Fruit fly (Drosophila melanogaster): ENCODE results near the gene CG32212.
A peak's percentile ranks its signal among the peaks of the same experiment; 100 is the strongest.
"Not testable (repeated sequence)": the region's sequence is repeated elsewhere in the genome, so short reads cannot be mapped to it uniquely, and the experiment has no call there.

Gene CG32212

DNA sequence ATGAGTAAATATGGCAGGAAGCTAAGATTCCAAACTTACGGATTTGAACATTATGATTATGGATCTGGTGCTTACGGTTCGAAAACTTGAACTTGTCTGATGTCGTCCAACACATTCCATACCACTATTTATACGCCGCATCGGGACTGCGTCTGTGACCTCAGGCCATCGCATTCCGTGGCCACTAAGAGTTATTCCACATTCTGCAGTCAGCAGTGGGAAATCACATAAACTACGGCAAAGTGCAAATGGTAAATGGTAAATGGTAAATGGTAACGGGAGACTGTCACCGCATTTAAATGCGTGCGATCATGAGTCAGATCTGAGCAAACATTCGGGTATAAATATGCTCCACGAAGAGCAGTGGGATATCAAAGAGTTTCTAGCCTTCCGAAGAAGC lies 20.4 kb upstream of the CG32212 start, which contains the start of the genes CG14096 and CG32214:
TSS of gene CG14096 (minus strand) at position 101 of the 400 bp plus-strand sequence.
TSS of gene CG32214 (plus strand) at position 368 of the 400 bp plus-strand sequence.
- not testable (repeated sequence) for TF ChIP-seq CG32006 (GFP tag; optimal IDR thresholded peaks at IDR 0.05); CG11294 (GFP tag; IDR thresholded peaks at IDR 0.05); CG11762 (GFP tag; optimal IDR thresholded peaks at IDR 0.05; ENCODE audit: insufficient read depth)

- TF ChIP-seq CG8319, CG3919, Lpt (GFP tag; optimal IDR thresholded peaks at IDR 0.05): not testable (repeated sequence)
These were observed 15.2 kb upstream of the CG32212 start, which contains the start of the genes 825-Oak and CG12519 for dm6 chr3L:19472128-19472527. TSS of gene 825-Oak (minus strand) at chr3L:19472228. TSS of gene CG12519 (plus strand) at chr3L:19472491.

DNA sequence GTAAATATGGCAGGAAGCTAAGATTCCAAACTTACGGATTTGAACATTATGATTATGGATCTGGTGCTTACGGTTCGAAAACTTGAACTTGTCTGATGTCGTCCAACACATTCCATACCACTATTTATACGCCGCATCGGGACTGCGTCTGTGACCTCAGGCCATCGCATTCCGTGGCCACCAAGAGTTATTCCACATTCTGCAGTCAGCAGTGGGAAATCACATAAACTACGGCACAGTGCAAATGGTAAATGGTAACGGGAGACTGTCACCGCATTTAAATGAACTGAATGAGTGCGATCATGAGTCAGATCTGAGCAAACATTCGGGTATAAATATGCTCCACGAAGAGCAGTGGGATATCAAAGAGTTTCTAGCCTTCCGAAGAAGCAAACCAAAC lies 11.9 kb upstream of the CG32212 start, which contains the start of the genes CG18294 and CG32213:
TSS of gene CG18294 (minus strand) at position 101 of the 400 bp plus-strand sequence.
TSS of gene CG32213 (plus strand) at position 362 of the 400 bp plus-strand sequence.
- TF ChIP-seq CG7368, Lpt, cyc (GFP tag; optimal IDR thresholded peaks at IDR 0.05): not testable (repeated sequence)

DNA sequence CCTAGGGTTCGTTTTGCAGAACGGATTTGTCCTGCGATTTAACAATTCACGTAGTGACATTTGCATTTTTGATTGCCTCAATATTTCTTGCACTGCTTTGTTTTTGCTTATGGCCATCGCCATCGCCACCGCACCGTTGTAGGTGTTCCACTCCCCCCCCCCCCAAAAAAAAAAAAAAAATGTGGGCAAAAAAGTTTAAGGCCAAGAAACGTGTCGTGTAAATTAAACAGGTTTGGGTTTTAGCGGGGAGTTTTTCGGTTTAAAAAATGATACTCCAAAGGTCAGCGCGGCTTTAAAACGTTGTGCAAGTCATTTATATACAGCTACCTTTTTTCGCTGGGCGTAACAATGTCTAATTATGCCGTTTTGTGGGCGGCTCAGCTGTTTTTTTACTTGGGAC lies 6.2 kb upstream of the CG32212 start:
- no peak for TF ChIP-seq CG7368 (GFP tag; optimal IDR thresholded peaks at IDR 0.05)
- TF ChIP-seq CG3919 (GFP tag; optimal IDR thresholded peaks at IDR 0.05), result no peak
- TF ChIP-seq dac (GFP tag; optimal IDR thresholded peaks at IDR 0.05), result no peak
- no peak for TF ChIP-seq CG34406 (GFP tag; optimal IDR thresholded peaks at IDR 0.05)
- TF ChIP-seq Blimp-1 (GFP tag; optimal IDR thresholded peaks at IDR 0.05), result no peak
- no peak for TF ChIP-seq CG8119 (GFP tag; IDR thresholded peaks at IDR 0.05)
- TF ChIP-seq Sox15 (GFP tag; optimal IDR thresholded peaks at IDR 0.05), result no peak
- TF ChIP-seq Eip75B (GFP tag; optimal IDR thresholded peaks at IDR 0.05), result no peak
- TF ChIP-seq fd59A (GFP tag; optimal IDR thresholded peaks at IDR 0.05), result no peak
- TF ChIP-seq cyc (GFP tag; optimal IDR thresholded peaks at IDR 0.05), result no peak
- TF ChIP-seq Hr39 (GFP tag; optimal IDR thresholded peaks at IDR 0.05), result no peak
- TF ChIP-seq Lpt (GFP tag; optimal IDR thresholded peaks at IDR 0.05), result no peak
- TF ChIP-seq CG6163 (GFP tag; IDR thresholded peaks at IDR 0.05), result no peak
- TF ChIP-seq Eip93F (GFP tag; optimal IDR thresholded peaks at IDR 0.05), result no peak
- TF ChIP-seq CG11294 (GFP tag; IDR thresholded peaks at IDR 0.05), result no peak
- peak in 1 of 2 experiments; percentile 6 for TF ChIP-seq ss (GFP tag; optimal IDR thresholded peaks at IDR 0.05)
- TF ChIP-seq svp (GFP tag), result peak; percentile 19
- TF ChIP-seq lz (GFP tag; optimal IDR thresholded peaks at IDR 0.05), result no peak
- no peak for TF ChIP-seq topi (GFP tag; optimal IDR thresholded peaks at IDR 0.05)
- no peak for TF ChIP-seq CG6854 (GFP tag; optimal IDR thresholded peaks at IDR 0.05)
- TF ChIP-seq Ets21C (GFP tag; optimal IDR thresholded peaks at IDR 0.05), result no peak
- TF ChIP-seq eg (GFP tag; IDR thresholded peaks at IDR 0.05), result 0 out of 3 replicates have a peak, but pooled peaks have one; percentile 13
- TF ChIP-seq Eip78C (GFP tag), result peak; percentile 50
- TF ChIP-seq OdsH (GFP tag; optimal IDR thresholded peaks at IDR 0.05), result no peak
- TF ChIP-seq CG9139 (GFP tag; optimal IDR thresholded peaks at IDR 0.05), result no peak
- no peak for TF ChIP-seq CG10631 (GFP tag; optimal IDR thresholded peaks at IDR 0.05)

- no peak for TF ChIP-seq vri (GFP tag; optimal IDR thresholded peaks at IDR 0.05)
- no peak for TF ChIP-seq CG7368 (GFP tag; optimal IDR thresholded peaks at IDR 0.05)
- no peak for TF ChIP-seq topi (GFP tag; optimal IDR thresholded peaks at IDR 0.05)
- no peak for TF ChIP-seq lz (GFP tag; optimal IDR thresholded peaks at IDR 0.05)
- TF ChIP-seq CG11762 (GFP tag; optimal IDR thresholded peaks at IDR 0.05; ENCODE audit: insufficient read depth), result no peak
- no peak for TF ChIP-seq CG3032 (tag; optimal IDR thresholded peaks at IDR 0.05)
- no peak for TF ChIP-seq Gug (GFP tag; IDR thresholded peaks at IDR 0.05)
- no peak for TF ChIP-seq Hr39 (GFP tag; optimal IDR thresholded peaks at IDR 0.05)
- no peak for TF ChIP-seq fd85E (GFP tag; optimal IDR thresholded peaks at IDR 0.05)
- TF ChIP-seq Sox15 (GFP tag; optimal IDR thresholded peaks at IDR 0.05), result no peak
These were observed 5.3 kb upstream of the CG32212 start for dm6 chr3L:19482014-19482413.
